Worm (Caenorhabditis elegans) whole organism, L3 larva: ENCODE measurements around the gene K07F5.6.

Experiments used
- aly-2 ChIP-seq: fragments of 150-350 bp; optimal IDR thresholded peaks from 2 replicates; lab custom pipeline; 2014; ENCODE audit warnings: missing biosample characterization, missing genetic modification characterization
- ama-1 ChIP-seq: fragments of 150-350 bp; optimal IDR thresholded peaks from 2 replicates; lab custom pipeline; 2018
- daf-12 ChIP-seq: fragments of 150-350 bp; optimal IDR thresholded peaks from 2 replicates; lab custom pipeline; 2014; ENCODE audit warnings: missing biosample characterization, missing genetic modification reagents, missing genetic modification characterization
- elt-1 ChIP-seq: fragments of 150-350 bp; optimal IDR thresholded peaks from 2 replicates; lab custom pipeline; 2014; ENCODE audit warnings: missing biosample characterization, missing genetic modification characterization
- elt-3 ChIP-seq, 3 experiments: fragments of 150-350 bp in 1 of 3; sonication (generic microtip) in 2 of 3; optimal IDR thresholded peaks; 2 replicates in 2 of 3; 4 replicates in 1 of 3; lab custom pipeline; 2014 to 2017; ENCODE audit warnings: missing biosample characterization in 3 of 3, missing genetic modification characterization in 3 of 3
- eor-1 ChIP-seq, 2 experiments: fragments of 150-350 bp; optimal IDR thresholded peaks; 2 replicates each; lab custom pipeline; 2014 to 2018; ENCODE audit warnings: missing biosample characterization in 2 of 2, missing genetic modification characterization in 2 of 2
- jun-1 ChIP-seq: fragments of 150-350 bp; optimal IDR thresholded peaks from 2 replicates; lab custom pipeline; 2014; ENCODE audit warnings: missing biosample characterization, missing genetic modification reagents, missing genetic modification characterization
- lin-39 ChIP-seq: fragments of 150-350 bp; optimal IDR thresholded peaks from 2 replicates; lab custom pipeline; 2018; ENCODE audit warnings: missing biosample characterization, missing genetic modification reagents, missing genetic modification characterization
- mdl-1 ChIP-seq: fragments of 150-350 bp; optimal IDR thresholded peaks from 2 replicates; lab custom pipeline; 2014; ENCODE audit warnings: missing biosample characterization, missing genetic modification characterization
- nhr-11 ChIP-seq: fragments of 150-350 bp; optimal IDR thresholded peaks from 2 replicates; lab custom pipeline; 2014; ENCODE audit warnings: missing biosample characterization, missing genetic modification characterization
- pha-4 ChIP-seq: fragments of 150-350 bp; optimal IDR thresholded peaks from 2 replicates; lab custom pipeline; 2014; ENCODE audit warnings: missing biosample characterization, missing genetic modification reagents, missing genetic modification characterization
- unc-62 ChIP-seq: fragments of 150-350 bp; sonication (generic microtip); optimal IDR thresholded peaks from 4 replicates; lab custom pipeline; 2014; ENCODE audit warnings: missing biosample characterization, missing genetic modification reagents, missing genetic modification characterization

DNA sequence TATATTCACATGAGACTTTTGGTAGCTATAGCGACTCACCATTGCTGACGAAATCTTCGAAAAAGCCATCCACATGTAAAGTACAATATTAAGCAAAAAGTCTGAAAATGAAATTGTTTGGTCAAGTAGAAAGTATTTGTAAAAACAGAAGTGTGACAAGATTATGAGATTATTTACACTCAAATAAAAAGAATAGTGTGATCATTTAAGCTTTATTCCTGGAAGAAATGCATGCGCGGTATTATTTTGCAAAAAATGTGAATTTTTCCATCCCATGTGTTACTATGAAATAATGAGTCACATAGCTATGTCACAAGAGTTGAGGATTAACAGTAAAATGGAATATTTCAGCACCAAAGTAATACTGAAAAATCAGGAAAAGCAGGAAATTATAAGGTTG lies 35.8 kb downstream of the K07F5.6 start, which contains the start of gene dct-15:
- no peak for TF ChIP-seq elt-3 (tag; optimal IDR thresholded peaks at IDR 0.05; lab: Kevin White, UChicago)
- no peak for TF ChIP-seq lin-39 (tag; lab: Kevin White, UChicago)
- no peak for TF ChIP-seq nhr-11 (tag; lab: Kevin White, UChicago)
- TF ChIP-seq jun-1 (tag; lab: Kevin White, UChicago) = no peak
- TF ChIP-seq mdl-1 = no peak
- no peak for TF ChIP-seq ama-1 (lab: Kevin White, UChicago)
- TF ChIP-seq unc-62 (GFP tag; lab: Kevin White, UChicago) = no peak
- TF ChIP-seq pha-4 (tag; lab: Kevin White, UChicago) = no peak
- no peak for TF ChIP-seq elt-1
- no peak for TF ChIP-seq aly-2 (tag; lab: Kevin White, UChicago)
- no peak for TF ChIP-seq eor-1 (tag; optimal IDR thresholded peaks at IDR 0.05; lab: Kevin White, UChicago)
- TF ChIP-seq daf-12 (tag; lab: Kevin White, UChicago) = no peak
